Worm (Caenorhabditis elegans): ENCODE results near the gene nspd-4.

ce11 chrII:4811986-4812385 is 30.4 kb upstream of the nspd-4 start, which contains the start of gene rig-6:
- no peak for TF ChIP-seq T22C8.4 (GFP tag; IDR thresholded peaks at IDR 0.05)
- no peak for TF ChIP-seq tab-1 (GFP tag; IDR thresholded peaks at IDR 0.05)
- TF ChIP-seq klf-2 (GFP tag; conservative IDR thresholded peaks at IDR 0.05): no peak
- TF ChIP-seq flt-1 (GFP tag; IDR thresholded peaks at IDR 0.05): no peak
- no peak for TF ChIP-seq ref-1 (GFP tag; conservative IDR thresholded peaks at IDR 0.05)
